Fruit fly (Drosophila melanogaster) whole organism, adult: ENCODE results near the gene CG15923.

Experiments
- CG14711 ChIP-seq: fragments of 200-800 bp; sonication (Bioruptor generic); optimal IDR thresholded peaks from 2 replicates; lab custom pipeline; 2018; ENCODE audit warnings: missing biosample characterization, mild to moderate bottlenecking, missing genetic modification characterization, moderate library complexity
- CG1620 ChIP-seq: fragments of 200-800 bp; sonication (Bioruptor generic); optimal IDR thresholded peaks from 2 replicates; lab custom pipeline; 2016; ENCODE audit warnings: missing biosample characterization, missing genetic modification characterization
- Crg-1 ChIP-seq: fragments of 200-800 bp; sonication (Bioruptor generic); optimal IDR thresholded peaks from 2 replicates; lab custom pipeline; 2016; ENCODE audit warnings: missing biosample characterization, missing genetic modification characterization
- cic ChIP-seq: fragments of 200-800 bp; sonication (Bioruptor generic); optimal IDR thresholded peaks from 2 replicates; lab custom pipeline; 2017; ENCODE audit warnings: missing biosample characterization, mild to moderate bottlenecking, missing genetic modification characterization, moderate library complexity
- tj ChIP-seq: fragments of 200-800 bp; sonication (Bioruptor generic); optimal IDR thresholded peaks from 3 replicates; lab custom pipeline; 2017; ENCODE audit warnings: missing biosample characterization, mild to moderate bottlenecking, missing genetic modification characterization, moderate library complexity
- toe ChIP-seq: fragments of 200-800 bp; sonication (Bioruptor generic); optimal IDR thresholded peaks from 2 replicates; lab custom pipeline; 2016; ENCODE audit warnings: missing biosample characterization, missing genetic modification characterization

DNA sequence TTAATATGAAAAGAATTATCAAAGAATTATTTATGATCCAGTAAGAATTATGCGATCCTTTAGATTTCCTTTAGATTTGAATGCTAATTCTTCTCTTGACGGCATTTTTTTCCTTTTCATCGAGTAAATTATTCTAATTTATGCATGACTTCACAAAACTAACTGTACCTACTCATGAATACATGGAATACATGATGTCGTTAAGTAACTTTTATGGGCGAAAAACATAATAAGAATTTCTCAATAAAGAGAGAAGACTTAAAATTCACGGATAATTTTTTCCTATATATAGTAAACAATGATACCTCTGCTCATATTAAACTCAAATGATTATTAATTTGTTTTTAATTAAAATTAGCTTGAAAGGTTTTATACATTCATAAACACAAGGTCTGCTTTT is 20.8 kb downstream of the CG15923 start:
- TF ChIP-seq Crg-1 (GFP tag; lab: Kevin White, UChicago) = no peak
- no peak for TF ChIP-seq CG1620 (GFP tag; lab: Kevin White, UChicago)
- TF ChIP-seq tj (GFP tag; lab: Kevin White, UChicago) = no peak
- no peak for TF ChIP-seq toe (GFP tag; lab: Kevin White, UChicago)
- no peak for TF ChIP-seq cic (GFP tag; lab: Kevin White, UChicago)
- TF ChIP-seq CG14711 = no peak
